Worm (Caenorhabditis elegans): ENCODE data around the gene T03F7.5.
A peak's percentile ranks its signal among the peaks of the same experiment; 100 is the strongest.

Gene T03F7.5

DNA sequence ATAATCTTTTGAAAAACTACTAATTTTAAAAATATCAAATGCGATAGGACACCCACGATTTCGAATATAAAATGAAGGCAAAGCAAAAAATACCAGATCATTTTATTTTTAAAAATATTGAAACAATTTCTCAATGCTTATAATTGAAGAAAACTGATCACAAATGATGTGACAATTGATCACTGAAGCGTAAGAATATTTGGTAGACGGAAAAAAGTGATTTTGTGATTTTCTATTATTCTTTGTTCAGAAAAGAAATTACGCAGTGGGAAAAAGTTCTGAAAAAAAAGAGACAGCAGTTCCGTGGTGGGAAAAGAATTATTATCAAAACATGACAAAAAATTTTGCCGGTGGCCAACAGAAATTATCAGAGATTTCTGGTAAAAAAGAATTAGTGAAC, at the start of gene T03F7.5:
T03F7.5 (minus strand) TSS at position 101 of the 400 bp plus-strand sequence.
- TF ChIP-seq mls-2 (tag; optimal IDR thresholded peaks at IDR 0.05) (no peak), M03D4.4 (tag; optimal IDR thresholded peaks at IDR 0.05) (no peak), unc-62 (GFP tag; optimal IDR thresholded peaks at IDR 0.05) (no peak), nhr-28 (tag; optimal IDR thresholded peaks at IDR 0.05) (no peak), nhr-237 (tag; optimal IDR thresholded peaks at IDR 0.05) (no peak)

DNA sequence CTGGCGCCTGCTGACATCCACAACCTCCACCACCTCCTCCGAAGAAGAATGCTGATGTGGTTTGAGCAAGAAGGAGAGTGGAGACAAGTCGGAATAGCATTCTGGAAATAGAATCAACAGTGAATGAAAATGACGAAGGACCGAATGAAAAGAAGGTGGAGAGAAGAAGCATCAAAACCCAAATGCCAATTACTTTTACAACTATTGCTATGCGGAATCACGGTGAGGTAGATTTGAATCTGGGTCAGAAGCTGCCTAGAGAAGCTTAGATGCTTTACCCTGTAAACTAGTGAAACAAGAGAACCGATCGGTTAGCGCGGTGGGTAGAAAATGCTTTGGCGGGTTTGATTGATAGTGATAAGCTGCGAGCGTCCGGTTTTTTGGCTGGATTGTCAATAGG, 48.4 kb upstream of the T03F7.5 start, which contains the start of gene grl-7:
grl-7 (minus strand) TSS at position 101 of the 400 bp plus-strand sequence.
- no peak for TF ChIP-seq nhr-2 (tag; optimal IDR thresholded peaks at IDR 0.05)
- no peak for TF ChIP-seq blmp-1 (tag; optimal IDR thresholded peaks at IDR 0.05)
- TF ChIP-seq mep-1 (tag; optimal IDR thresholded peaks at IDR 0.05), result no peak
- TF ChIP-seq unc-120 (tag; optimal IDR thresholded peaks at IDR 0.05; ENCODE audit: poor library complexity, severe bottlenecking), result no peak
- no peak for TF ChIP-seq snpc-4 (tag; optimal IDR thresholded peaks at IDR 0.05)
- no peak for TF ChIP-seq bed-3 (GFP tag; optimal IDR thresholded peaks at IDR 0.05)
- TF ChIP-seq drap-1 (GFP tag; optimal IDR thresholded peaks at IDR 0.05), result no peak
- no peak for TF ChIP-seq ztf-11 (tag; optimal IDR thresholded peaks at IDR 0.05)
- TF ChIP-seq elt-3 (tag; optimal IDR thresholded peaks at IDR 0.05), result no peak
- TF ChIP-seq ceh-83 (GFP tag; optimal IDR thresholded peaks at IDR 0.05), result no peak
- TF ChIP-seq lsy-2 (tag; optimal IDR thresholded peaks at IDR 0.05), result no peak
- no peak for TF ChIP-seq M03D4.4 (tag; optimal IDR thresholded peaks at IDR 0.05)
- no peak for TF ChIP-seq ceh-43 (GFP tag; optimal IDR thresholded peaks at IDR 0.05)

DNA sequence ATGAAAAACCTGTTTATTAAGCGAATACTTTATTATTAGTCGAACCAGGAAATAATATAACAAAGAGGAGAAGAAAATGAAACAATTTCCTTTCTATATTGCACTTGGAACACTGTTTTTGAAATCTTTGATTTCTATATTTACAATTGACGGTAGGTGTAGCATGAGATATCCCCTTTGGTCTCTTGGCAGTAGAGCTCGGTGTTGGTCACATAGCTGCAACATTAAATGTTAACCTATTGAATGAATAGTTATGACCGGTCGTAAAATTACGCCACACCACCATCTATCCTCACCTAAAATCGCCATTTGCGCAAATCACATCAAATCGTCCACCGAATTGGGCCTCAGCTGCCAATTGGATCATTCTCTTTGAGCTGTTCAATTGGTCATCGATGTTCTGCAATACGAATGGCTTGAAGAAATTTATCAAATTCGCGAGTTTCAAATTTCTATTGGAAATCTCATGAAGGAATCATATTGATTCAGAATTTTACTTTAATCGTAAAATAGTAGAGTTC, 46.3 kb upstream of the T03F7.5 start:
- TF ChIP-seq mls-2 (tag; optimal IDR thresholded peaks at IDR 0.05) (no peak), pha-4 (tag; optimal IDR thresholded peaks at IDR 0.05) (no peak), lsy-2 (tag; optimal IDR thresholded peaks at IDR 0.05) (no peak), sptf-1 (tag; optimal IDR thresholded peaks at IDR 0.05) (peak; percentile 13), unc-39 (tag; optimal IDR thresholded peaks at IDR 0.05) (no peak), blmp-1 (tag; optimal IDR thresholded peaks at IDR 0.05) (no peak), ces-1 (GFP tag; optimal IDR thresholded peaks at IDR 0.05) (peak; percentile 22), ceh-83 (GFP tag; optimal IDR thresholded peaks at IDR 0.05) (no peak), bed-3 (GFP tag; optimal IDR thresholded peaks at IDR 0.05) (no peak), mab-5 (tag; optimal IDR thresholded peaks at IDR 0.05) (no peak), zip-8 (tag; optimal IDR thresholded peaks at IDR 0.05) (no peak), ham-2 (GFP tag; optimal IDR thresholded peaks at IDR 0.05) (no peak), nhr-28 (tag; optimal IDR thresholded peaks at IDR 0.05) (no peak), nhr-2 (tag; optimal IDR thresholded peaks at IDR 0.05) (peak; percentile 10), unc-62 (GFP tag; optimal IDR thresholded peaks at IDR 0.05) (no peak), unc-120 (tag; optimal IDR thresholded peaks at IDR 0.05; ENCODE audit: poor library complexity, severe bottlenecking) (no peak), cnd-1 (tag; optimal IDR thresholded peaks at IDR 0.05) (peak; percentile 3), snpc-4 (tag; optimal IDR thresholded peaks at IDR 0.05) (no peak), nhr-237 (tag; optimal IDR thresholded peaks at IDR 0.05) (no peak), mep-1 (tag; optimal IDR thresholded peaks at IDR 0.05) (no peak), ceh-39 (tag; optimal IDR thresholded peaks at IDR 0.05) (no peak), ztf-11 (tag; optimal IDR thresholded peaks at IDR 0.05) (no peak), lin-13 (tag; optimal IDR thresholded peaks at IDR 0.05) (no peak), elt-3 (tag; optimal IDR thresholded peaks at IDR 0.05) (no peak), nhr-12 (tag; optimal IDR thresholded peaks at IDR 0.05) (no peak), lin-32 (GFP tag; optimal IDR thresholded peaks at IDR 0.05) (no peak), flh-1 (GFP tag; optimal IDR thresholded peaks at IDR 0.05) (no peak), M03D4.4 (tag; optimal IDR thresholded peaks at IDR 0.05) (no peak), elt-1 (tag; optimal IDR thresholded peaks at IDR 0.05; ENCODE audit: borderline replicate concordance, insufficient read depth) (no peak)

DNA sequence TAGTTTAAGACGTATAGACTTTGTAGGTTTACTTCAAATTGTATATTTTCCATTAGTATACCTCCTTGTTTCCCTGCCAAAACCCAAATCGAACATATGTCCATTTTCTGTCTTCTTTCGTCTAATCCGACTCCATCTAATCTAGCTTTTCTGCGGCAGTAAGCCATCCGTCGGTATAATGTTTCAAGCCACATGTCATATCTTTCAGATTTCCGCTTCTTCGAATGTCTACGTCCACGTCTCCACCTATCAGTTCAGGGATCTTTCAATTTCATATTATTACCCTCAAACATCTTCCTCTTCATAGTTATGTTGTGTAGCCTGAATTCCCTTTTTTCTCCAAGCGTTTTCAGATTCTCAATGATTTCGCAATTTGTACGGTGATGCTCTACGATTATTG, 45.6 kb upstream of the T03F7.5 start:
- TF ChIP-seq cnd-1 (tag; optimal IDR thresholded peaks at IDR 0.05), result no peak
- peak; percentile 76 for TF ChIP-seq elt-1 (tag; optimal IDR thresholded peaks at IDR 0.05; ENCODE audit: borderline replicate concordance, insufficient read depth)
- TF ChIP-seq snpc-4 (tag; optimal IDR thresholded peaks at IDR 0.05), result no peak
- no peak for TF ChIP-seq hlh-1 (tag; optimal IDR thresholded peaks at IDR 0.05)
- no peak for TF ChIP-seq blmp-1 (tag; optimal IDR thresholded peaks at IDR 0.05)
- no peak for TF ChIP-seq bed-3 (GFP tag; optimal IDR thresholded peaks at IDR 0.05)

DNA sequence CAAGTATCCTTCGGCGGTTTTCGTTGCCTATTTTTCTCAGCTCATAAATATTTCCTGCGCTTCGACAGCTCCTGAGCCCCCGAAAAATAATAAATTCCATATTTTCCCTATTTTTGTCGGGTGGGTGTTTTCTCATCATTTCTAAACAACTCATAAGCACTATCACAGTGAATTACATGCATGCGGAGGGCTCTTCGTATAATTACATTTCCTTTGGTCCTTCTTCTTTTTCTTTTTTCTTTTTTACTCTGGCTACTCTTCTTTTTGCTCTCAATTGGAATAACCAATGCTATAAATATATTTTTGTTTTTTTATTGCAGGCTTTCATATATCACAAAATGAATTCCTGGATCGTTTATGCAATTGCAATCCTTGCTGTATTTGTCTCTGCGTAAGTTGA, 43.4 kb upstream of the T03F7.5 start, which contains the start of gene T02E9.5:
T02E9.5 (plus strand) TSS at position 321 of the 400 bp plus-strand sequence.
- TF ChIP-seq ceh-83 (GFP tag; optimal IDR thresholded peaks at IDR 0.05) (no peak), flh-1 (GFP tag; optimal IDR thresholded peaks at IDR 0.05) (no peak), sptf-1 (tag; optimal IDR thresholded peaks at IDR 0.05) (no peak), ces-1 (GFP tag; optimal IDR thresholded peaks at IDR 0.05) (peak; percentile 94), elt-1 (tag; optimal IDR thresholded peaks at IDR 0.05; ENCODE audit: borderline replicate concordance, insufficient read depth) (no peak)
